Worm (Caenorhabditis elegans): ENCODE measurements around the gene Y41D4B.11.

Gene Y41D4B.11

DNA sequence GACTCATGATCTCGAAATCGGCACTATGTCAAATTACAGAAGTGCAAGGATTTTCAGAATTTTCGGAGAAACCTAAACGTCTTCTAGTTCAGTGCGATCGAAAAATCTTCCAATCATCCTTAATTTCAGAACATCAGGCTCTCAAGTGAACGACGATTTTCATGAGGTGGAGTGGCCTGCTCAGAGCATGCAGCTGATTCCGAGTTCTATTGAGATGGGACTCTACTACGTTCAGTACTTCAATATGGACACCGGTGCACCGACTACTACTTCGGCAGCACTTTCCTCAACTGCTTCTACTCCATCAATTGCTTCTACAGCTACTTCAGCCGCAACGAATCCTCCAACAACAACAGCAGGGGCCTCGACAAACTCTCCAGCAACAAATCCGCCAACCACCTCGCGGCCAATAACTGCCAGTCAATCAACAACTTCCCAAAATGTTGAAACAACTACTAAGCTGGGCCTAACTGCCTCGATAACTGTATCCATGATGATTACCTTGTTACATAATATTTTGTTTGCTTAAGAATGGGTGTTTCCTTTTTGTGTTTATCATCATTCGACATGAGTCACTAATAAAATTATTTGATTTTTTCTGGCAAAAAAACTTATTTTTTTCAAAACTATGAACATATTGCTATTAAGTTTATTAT lies 41.9 kb upstream of the Y41D4B.11 start, which contains the start of gene Y41D4B.15:
Gene Y41D4B.15 (plus strand): TSS at position 606 of the 656 bp plus-strand sequence.
- TF ChIP-seq lin-39 (tag; optimal IDR thresholded peaks at IDR 0.05) (no peak), irx-1 (tag; optimal IDR thresholded peaks at IDR 0.05) (no peak), efl-3 (GFP tag; optimal IDR thresholded peaks at IDR 0.05) (no peak), dpl-1 (GFP tag; optimal IDR thresholded peaks at IDR 0.05) (no peak), egl-13 (tag; optimal IDR thresholded peaks at IDR 0.05) (no peak), lir-3 (tag; optimal IDR thresholded peaks at IDR 0.05; ENCODE audit: poor library complexity) (no peak)

ce11 chrIV:1565725-1566124 lies 39.8 kb upstream of the Y41D4B.11 start:
- TF ChIP-seq zag-1 (tag; optimal IDR thresholded peaks at IDR 0.05) = no peak
- no peak for TF ChIP-seq skn-1 (tag; optimal IDR thresholded peaks at IDR 0.05)
- TF ChIP-seq nhr-84 (tag; optimal IDR thresholded peaks at IDR 0.05) = no peak
- TF ChIP-seq pax-3 (tag; optimal IDR thresholded peaks at IDR 0.05) = no peak
- no peak for TF ChIP-seq nhr-76 (tag; optimal IDR thresholded peaks at IDR 0.05)
- TF ChIP-seq ces-1 (GFP tag; optimal IDR thresholded peaks at IDR 0.05) = no peak
- no peak for TF ChIP-seq lin-35 (GFP tag; optimal IDR thresholded peaks at IDR 0.05)
- TF ChIP-seq nhr-28 (tag; optimal IDR thresholded peaks at IDR 0.05) = no peak
- no peak for TF ChIP-seq sptf-1 (tag; optimal IDR thresholded peaks at IDR 0.05)
- TF ChIP-seq dpl-1 (GFP tag; optimal IDR thresholded peaks at IDR 0.05) = no peak

DNA sequence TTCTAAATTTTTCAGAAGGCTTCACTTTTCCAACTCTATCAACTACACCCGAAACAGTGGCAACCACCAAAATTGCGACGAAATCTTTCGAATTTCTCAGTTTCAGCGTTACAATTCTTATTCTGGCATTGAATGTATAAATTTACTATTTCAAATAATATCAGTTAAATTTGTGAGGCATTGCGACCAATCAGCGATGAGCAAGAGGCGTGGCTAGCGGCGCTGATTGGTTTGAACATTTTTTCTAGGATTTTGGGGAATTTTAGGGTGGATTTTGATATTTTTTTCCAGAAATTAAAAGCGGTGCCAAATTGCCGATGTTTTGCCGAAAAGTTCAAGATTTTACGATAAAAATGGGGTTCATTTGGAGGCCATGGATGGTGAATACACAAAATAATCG lies 37.9 kb upstream of the Y41D4B.11 start:
- TF ChIP-seq hlh-4 (tag; optimal IDR thresholded peaks at IDR 0.05) (no peak), snpc-4 (tag; optimal IDR thresholded peaks at IDR 0.05) (no peak), nhr-47 (tag; optimal IDR thresholded peaks at IDR 0.05) (no peak), lin-14 (GFP tag; optimal IDR thresholded peaks at IDR 0.05) (no peak), nhr-12 (tag; optimal IDR thresholded peaks at IDR 0.05) (no peak)

- TF ChIP-seq unc-30 (tag; optimal IDR thresholded peaks at IDR 0.05) = no peak
- TF ChIP-seq blmp-1 (tag; optimal IDR thresholded peaks at IDR 0.05) = peak; percentile 60
These were observed 28.8 kb upstream of the Y41D4B.11 start, which contains the start of gene Y41D4B.14 for ce11 chrIV:1576731-1577130. Y41D4B.14 (plus strand) TSS chrIV:1577031.

DNA sequence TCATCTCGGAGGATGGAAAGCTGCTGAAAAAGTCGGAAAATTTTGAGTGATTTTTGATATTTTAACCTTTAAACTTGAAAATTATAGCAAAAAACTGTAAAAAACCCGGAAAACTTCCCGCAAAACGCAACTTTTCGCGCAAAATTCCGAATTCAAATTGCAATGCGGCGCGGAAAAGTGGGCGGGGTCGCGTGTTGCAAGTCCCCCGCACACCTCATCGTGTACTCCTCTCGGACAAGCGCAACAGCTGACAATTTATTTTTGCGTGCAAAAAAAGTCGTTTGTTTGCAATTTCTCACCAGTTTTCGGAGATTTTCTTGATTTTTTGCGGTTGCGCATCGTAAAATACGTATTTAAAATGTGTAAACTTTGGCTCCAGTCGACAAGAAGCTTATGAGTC lies 9.7 kb upstream of the Y41D4B.11 start, which contains the start of gene npp-8:
Gene npp-8 (minus strand): TSS at position 23 of the 400 bp plus-strand sequence.
- TF ChIP-seq ces-1 (GFP tag; optimal IDR thresholded peaks at IDR 0.05) (no peak), dpl-1 (GFP tag; optimal IDR thresholded peaks at IDR 0.05) (peak; percentile 82 to 85 (median 83)), C34B4.2 (tag; optimal IDR thresholded peaks at IDR 0.05) (no peak), efl-3 (GFP tag; optimal IDR thresholded peaks at IDR 0.05) (peak; percentile 73), swsn-7 (tag; optimal IDR thresholded peaks at IDR 0.05) (peak; percentile 91), nhr-90 (tag; optimal IDR thresholded peaks at IDR 0.05; ENCODE audit: poor library complexity) (no peak), mep-1 (tag; optimal IDR thresholded peaks at IDR 0.05) (peak; percentile 83), nhr-84 (tag; optimal IDR thresholded peaks at IDR 0.05) (no peak), ceh-88 (GFP tag; IDR thresholded peaks at IDR 0.05) (peak; percentile 59), snpc-4 (tag; optimal IDR thresholded peaks at IDR 0.05) (peak; percentile 65), elt-3 (tag; optimal IDR thresholded peaks at IDR 0.05) (peak in 2 of 6 experiments; percentile 26 to 73), unc-30 (tag; optimal IDR thresholded peaks at IDR 0.05) (no peak), unc-62 (GFP tag; optimal IDR thresholded peaks at IDR 0.05) (no peak), rnt-1 (tag; optimal IDR thresholded peaks at IDR 0.05) (peak; percentile 97), blmp-1 (tag; optimal IDR thresholded peaks at IDR 0.05) (peak; percentile 52), ceh-63 (GFP tag; optimal IDR thresholded peaks at IDR 0.05) (no peak), nhr-71 (tag; optimal IDR thresholded peaks at IDR 0.05) (peak; percentile 94), efl-1 (optimal IDR thresholded peaks at IDR 0.05) (peak; percentile 85 to 89), efl-1 (GFP tag; optimal IDR thresholded peaks at IDR 0.05 in 1 of 2) (peak; percentile 86 to 98), C04F5.9 (tag; optimal IDR thresholded peaks at IDR 0.05) (peak; percentile 78), alr-1 (tag; optimal IDR thresholded peaks at IDR 0.05; ENCODE audit: borderline replicate concordance) (no peak), nhr-19 (GFP tag; conservative IDR thresholded peaks at IDR 0.05) (peak; percentile 89), sup-37 (GFP tag; optimal IDR thresholded peaks at IDR 0.05) (peak; percentile 54), mab-9 (GFP tag; IDR thresholded peaks at IDR 0.05) (peak; percentile 77), skn-1 (tag; optimal IDR thresholded peaks at IDR 0.05) (peak; percentile 88), lin-14 (GFP tag; optimal IDR thresholded peaks at IDR 0.05) (no peak), F16B12.6 (tag; optimal IDR thresholded peaks at IDR 0.05) (peak; percentile 45), ama-1 (optimal IDR thresholded peaks at IDR 0.05) (peak; percentile 23), hpl-2 (GFP tag; optimal IDR thresholded peaks at IDR 0.05) (peak; percentile 50), aha-1 (tag; optimal IDR thresholded peaks at IDR 0.05) (no peak), snu-23 (GFP tag; optimal IDR thresholded peaks at IDR 0.05) (peak; percentile 94)

Data from whole organism, L1 larva.